Fruit fly (Drosophila melanogaster) whole organism, pupa: ENCODE measurements around the gene glob3.

Experiments
- CG10348 ChIP-seq: fragments of 200-800 bp; sonication (Bioruptor generic); IDR thresholded peaks from 2 replicates; pipeline ENCODE4 v1.3.6; 2022; ENCODE audit warnings: missing biosample characterization, missing genetic modification characterization
- CG12605 ChIP-seq: fragments of 200-800 bp; sonication (Bioruptor generic); IDR thresholded peaks from 2 replicates; pipeline ENCODE4 v1.3.6; 2022; ENCODE audit warnings: missing biosample characterization, missing genetic modification characterization
- CG13204 ChIP-seq: fragments of 200-800 bp; sonication (Bioruptor generic); optimal IDR thresholded peaks from 2 replicates; lab custom pipeline; 2018; ENCODE audit warnings: missing biosample characterization, mild to moderate bottlenecking, missing genetic modification characterization, moderate library complexity
- CG15710 ChIP-seq: fragments of 200-800 bp; sonication (Bioruptor generic); optimal IDR thresholded peaks from 2 replicates; lab custom pipeline; 2018; ENCODE audit warnings: missing biosample characterization, mild to moderate bottlenecking, missing genetic modification characterization, moderate library complexity
- CG32121 ChIP-seq: fragments of 200-800 bp; sonication (Bioruptor generic); IDR thresholded peaks from 2 replicates; pipeline ENCODE4 v1.3.6; 2022; ENCODE audit warnings: missing biosample characterization, missing genetic modification characterization
- CG34367 ChIP-seq: fragments of 200-800 bp; sonication (Bioruptor generic); optimal IDR thresholded peaks from 2 replicates; lab custom pipeline; 2018; ENCODE audit warnings: missing biosample characterization, mild to moderate bottlenecking, missing genetic modification characterization
- CG4496 ChIP-seq: fragments of 200-800 bp; sonication (Bioruptor generic); IDR thresholded peaks from 3 replicates; pipeline ENCODE4 v1.3.6; 2022; ENCODE audit warnings: missing biosample characterization, missing genetic modification characterization
- CG8159 ChIP-seq: fragments of 200-800 bp; sonication (Bioruptor generic); optimal IDR thresholded peaks from 3 replicates; lab custom pipeline; 2018; ENCODE audit warnings: missing biosample characterization, mild to moderate bottlenecking, missing genetic modification characterization, moderate library complexity
- Ets98B ChIP-seq: fragments of 200-800 bp; sonication (Bioruptor generic); IDR thresholded peaks from 2 replicates; pipeline ENCODE4 v1.3.6; 2022; ENCODE audit warnings: missing biosample characterization, missing genetic modification characterization
- Pif1B ChIP-seq: fragments of 200-800 bp; sonication (Bioruptor generic); optimal IDR thresholded peaks from 3 replicates; lab custom pipeline; 2016; ENCODE audit warnings: missing biosample characterization, missing genetic modification characterization
- fd96Ca ChIP-seq: fragments of 200-800 bp; sonication (Bioruptor generic); IDR thresholded peaks from 3 replicates; pipeline ENCODE4 v1.3.6; 2022; ENCODE audit warnings: missing biosample characterization, missing genetic modification characterization
- gl ChIP-seq: fragments of 200-800 bp; sonication (Bioruptor generic); optimal IDR thresholded peaks from 2 replicates; lab custom pipeline; 2018; ENCODE audit warnings: missing biosample characterization, mild to moderate bottlenecking, missing genetic modification characterization
- rn ChIP-seq: fragments of 200-800 bp; sonication (Bioruptor generic); IDR thresholded peaks from 2 replicates; pipeline ENCODE4 v1.3.6; 2022; ENCODE audit warnings: missing biosample characterization, missing genetic modification characterization

- TF ChIP-seq CG15710 (tag; lab: Kevin White, UChicago), result peak; percentile 10
- TF ChIP-seq fd96Ca (GFP tag; lab: Robert Waterston, UW), result no peak; the same call in 2 of the 3 replicates
- TF ChIP-seq CG13204, result no peak
- TF ChIP-seq Ets98B (GFP tag; lab: Robert Waterston, UW), result no peak
- TF ChIP-seq Pif1B (GFP tag; lab: Kevin White, UChicago), result no peak
- TF ChIP-seq CG10348, result no peak
- no peak for TF ChIP-seq rn (GFP tag; lab: Robert Waterston, UW)
- TF ChIP-seq CG8159 (tag; lab: Kevin White, UChicago), result no peak
- peak; percentile 10; the same call in 1 of the 2 replicates for TF ChIP-seq CG32121 (GFP tag; lab: Robert Waterston, UW)
- TF ChIP-seq CG34367 (tag; lab: Kevin White, UChicago), result no peak
- TF ChIP-seq CG12605 (GFP tag; lab: Robert Waterston, UW), result no peak
- TF ChIP-seq CG4496 (GFP tag; lab: Robert Waterston, UW), result peak; percentile 60; the same call in 2 of the 3 replicates
- no peak for TF ChIP-seq gl (tag; lab: Kevin White, UChicago)
Measured at dm6 chr3R:5862032-5862641, 32.3 kb downstream of the glob3 start, which contains the start of gene CG2017.
